Worm (Caenorhabditis elegans) whole organism, young adult: Measurements from ENCODE around the gene mps-2.
A peak's percentile ranks its signal among the peaks of the same experiment; 100 is the strongest.

Experiments used
- F37B4.10 ChIP-seq: fragments of 200-800 bp; sonication (Bioruptor generic); IDR thresholded peaks from 2 replicates; pipeline ENCODE4 v1.3.6; 2022; ENCODE audit warnings: missing genetic modification characterization, missing compliant biosample characterization
- Y53G8AR.9 ChIP-seq: fragments of 200-800 bp; sonication (Bioruptor generic); conservative IDR thresholded peaks from 2 replicates; pipeline ENCODE4 v1.3.6; 2022; ENCODE audit warnings: missing genetic modification reagents, missing genetic modification characterization, missing compliant biosample characterization
- attf-5 ChIP-seq: fragments of 200-800 bp; sonication (Bioruptor generic); optimal IDR thresholded peaks from 2 replicates; lab custom pipeline; 2018; ENCODE audit warnings: mild to moderate bottlenecking, missing genetic modification characterization, missing compliant biosample characterization
- chd-7 ChIP-seq: sonication (generic microtip); optimal IDR thresholded peaks from 2 replicates; lab custom pipeline; 2016; ENCODE audit warnings: mild to moderate bottlenecking, missing genetic modification characterization, moderate library complexity, missing compliant biosample characterization
- lin-54 ChIP-seq: fragments of 200-800 bp; sonication (Bioruptor generic); optimal IDR thresholded peaks from 2 replicates; lab custom pipeline; 2018; ENCODE audit warnings: mild to moderate bottlenecking, missing genetic modification characterization, missing compliant biosample characterization
- nfya-1 ChIP-seq: sonication (generic microtip); optimal IDR thresholded peaks from 2 replicates; lab custom pipeline; 2017; ENCODE audit warnings: antibody characterized with exemption, missing compliant biosample characterization, missing genetic modification characterization, borderline replicate concordance; ENCODE audit not compliant: insufficient read depth
- nhr-27 ChIP-seq: fragments of 200-800 bp; sonication (Bioruptor generic); optimal IDR thresholded peaks from 2 replicates; lab custom pipeline; 2018; ENCODE audit warnings: mild to moderate bottlenecking, missing genetic modification characterization, moderate library complexity, missing compliant biosample characterization
- snpc-4 ChIP-seq, 5 experiments: fragments of 150-350 bp in 1 of 5; sonication (generic microtip) in 4 of 5; optimal IDR thresholded peaks; 2 replicates each; lab custom pipeline; 2014 to 2018; ENCODE audit warnings: missing genetic modification characterization in 5 of 5, missing biosample characterization in 3 of 5, antibody characterized with exemption in 2 of 5, mild to moderate bottlenecking in 2 of 5, missing compliant biosample characterization in 2 of 5, missing genotype in 2 of 5, moderate library complexity in 2 of 5, missing genetic modification reagents in 1 of 5
- tbx-9 ChIP-seq: sonication (generic microtip); optimal IDR thresholded peaks from 2 replicates; lab custom pipeline; 2016; ENCODE audit warnings: borderline replicate concordance, missing genetic modification characterization, inconsistent platforms, missing compliant biosample characterization
- unc-62 ChIP-seq: fragments of 150-350 bp; optimal IDR thresholded peaks from 2 replicates; lab custom pipeline; 2014; ENCODE audit warnings: missing biosample characterization, missing genetic modification reagents, missing genetic modification characterization

DNA sequence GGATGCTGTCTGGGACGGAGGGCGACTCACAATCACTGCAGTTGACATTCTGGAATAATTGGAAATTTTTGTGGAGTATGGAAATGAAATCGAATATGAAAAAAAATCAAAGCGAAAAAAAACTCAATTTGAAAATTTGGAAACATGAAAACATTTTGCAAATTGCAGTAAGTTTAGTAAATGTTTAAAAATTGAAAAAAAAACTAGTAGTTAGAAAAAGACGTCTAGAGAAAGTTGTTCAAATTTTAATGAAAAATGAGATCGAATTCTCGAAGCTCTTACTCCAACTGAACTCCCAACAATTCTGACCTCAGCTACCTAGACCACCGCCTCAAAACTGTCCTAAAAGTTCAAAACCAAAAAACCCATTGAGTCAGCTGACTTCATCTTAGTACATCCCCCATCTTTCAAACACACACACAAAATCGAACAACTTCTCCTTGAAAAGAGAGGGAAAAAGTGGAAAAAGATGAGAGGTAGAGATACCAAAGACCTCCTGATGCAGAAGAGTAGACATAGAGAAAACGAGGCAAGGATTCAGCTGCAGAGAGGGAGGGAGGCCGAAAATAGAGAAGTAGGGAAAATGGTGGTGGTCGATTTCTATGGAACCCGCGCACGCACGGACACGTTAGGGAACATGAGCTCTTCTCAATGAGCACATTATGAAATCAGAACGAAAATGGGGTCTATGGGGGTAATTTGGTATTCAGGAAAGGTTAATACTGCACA, 11.2 kb upstream of the mps-2 start, which contains the start of gene K01A2.10:
- no peak for TF ChIP-seq tbx-9
- TF ChIP-seq F37B4.10: no peak
- no peak for TF ChIP-seq lin-54 (GFP tag; lab: Kevin White, UChicago)
- no peak for TF ChIP-seq snpc-4 (GFP tag; optimal IDR thresholded peaks at IDR 0.05; lab: Kevin White, UChicago)
- TF ChIP-seq snpc-4 (tag; optimal IDR thresholded peaks at IDR 0.05; lab: Kevin White, UChicago): no peak
- TF ChIP-seq chd-7: no peak
- TF ChIP-seq unc-62 (GFP tag; lab: Kevin White, UChicago): no peak
- peak; percentile 3 for TF ChIP-seq attf-5 (GFP tag; lab: Kevin White, UChicago)
- no peak for TF ChIP-seq Y53G8AR.9 (GFP tag; lab: Robert Waterston, UW)
- no peak for TF ChIP-seq nfya-1 (tag; lab: Kevin White, UChicago)
- no peak for TF ChIP-seq nhr-27
